Fruit fly (Drosophila melanogaster): ENCODE data around the gene CG10853.

CG10853 gene

dm6 chr3L:3952468-3952867, 4.8 kb downstream of the CG10853 start, which contains the start of gene CG14984 (continued):
- TF ChIP-seq bbx (GFP tag; IDR thresholded peaks at IDR 0.05; ENCODE audit: partially characterized antibody) (no peak), ems (GFP tag; optimal IDR thresholded peaks at IDR 0.05) (peak; percentile 57), CG14860 (GFP tag; IDR thresholded peaks at IDR 0.05; ENCODE audit: partially characterized antibody) (no peak), CG10267 (tag; optimal IDR thresholded peaks at IDR 0.05) (peak; percentile 18), dmrt99B (tag; optimal IDR thresholded peaks at IDR 0.05) (peak; percentile 28), cas (GFP tag; IDR thresholded peaks at IDR 0.05) (0 out of 2 replicates have a peak, but pooled peaks have one; percentile 27), fd102C (GFP tag; optimal IDR thresholded peaks at IDR 0.05) (no peak), Hsf (GFP tag; optimal IDR thresholded peaks at IDR 0.05) (peak; percentile 13), Nf-YA (GFP tag; IDR thresholded peaks at IDR 0.05) (no peak), Side (GFP tag; optimal IDR thresholded peaks at IDR 0.05) (peak; percentile 10), yki (optimal IDR thresholded peaks at IDR 0.05) (no peak), wek (GFP tag; optimal IDR thresholded peaks at IDR 0.05) (no peak), CG11247 (GFP tag; IDR thresholded peaks at IDR 0.05) (0 out of 2 replicates have a peak, but pooled peaks have one; percentile 23), Awh (GFP tag; IDR thresholded peaks at IDR 0.05) (no peak), Fer1 (GFP tag; optimal IDR thresholded peaks at IDR 0.05) (peak; percentile 63), sens (GFP tag) (no peak), CG7372 (GFP tag; IDR thresholded peaks at IDR 0.05) (peak; percentile 51; the same call in 1 of the 2 replicates), Hand (GFP tag; optimal IDR thresholded peaks at IDR 0.05) (no peak), Neu2 (GFP tag; optimal IDR thresholded peaks at IDR 0.05; ENCODE audit: borderline replicate concordance) (no peak), CG2120 (GFP tag; optimal IDR thresholded peaks at IDR 0.05) (peak; percentile 71), CG10462 (GFP tag; optimal IDR thresholded peaks at IDR 0.05) (no peak), CG18262 (tag; optimal IDR thresholded peaks at IDR 0.05) (no peak), CG12942 (GFP tag; optimal IDR thresholded peaks at IDR 0.05) (no peak), NK7.1 (GFP tag; optimal IDR thresholded peaks at IDR 0.05) (no peak), chn (GFP tag; optimal IDR thresholded peaks at IDR 0.05) (no peak), hth (optimal IDR thresholded peaks at IDR 0.05) (no peak), emc (GFP tag; optimal IDR thresholded peaks at IDR 0.05) (no peak), aop (GFP tag; IDR thresholded peaks at IDR 0.05) (no peak), CG9797 (GFP tag; optimal IDR thresholded peaks at IDR 0.05) (no peak), CG1832 (GFP tag; optimal IDR thresholded peaks at IDR 0.05) (no peak), HLH4C (GFP tag; IDR thresholded peaks at IDR 0.05; ENCODE audit: partially characterized antibody) (no peak), pzg (GFP tag; optimal IDR thresholded peaks at IDR 0.05) (no peak), ERR (GFP tag; optimal IDR thresholded peaks at IDR 0.05) (peak; percentile 1), pita (GFP tag; optimal IDR thresholded peaks at IDR 0.05) (no peak), gt (GFP tag; IDR thresholded peaks at IDR 0.05) (no peak), Dad (GFP tag; optimal IDR thresholded peaks at IDR 0.05) (peak; percentile 45), bcd (GFP tag; optimal IDR thresholded peaks at IDR 0.05) (peak; percentile 62), CG7786 (GFP tag; optimal IDR thresholded peaks at IDR 0.05) (peak; percentile 23), hkb (optimal IDR thresholded peaks at IDR 0.05) (no peak), hkb (GFP tag; IDR thresholded peaks at IDR 0.05) (peak; percentile 30; the same call in 1 of the 2 replicates), CG30431 (GFP tag; optimal IDR thresholded peaks at IDR 0.05) (no peak), crp (GFP tag; optimal IDR thresholded peaks at IDR 0.05) (no peak), CG4617 (GFP tag; optimal IDR thresholded peaks at IDR 0.05; ENCODE audit: borderline replicate concordance) (no peak), ttk (GFP tag; IDR thresholded peaks at IDR 0.05) (no peak), CG18476 (GFP tag; optimal IDR thresholded peaks at IDR 0.05) (peak; percentile 29), Poxn (GFP tag; IDR thresholded peaks at IDR 0.05) (no peak), CHES-1-like (GFP tag; optimal IDR thresholded peaks at IDR 0.05) (no peak), salm (tag; optimal IDR thresholded peaks at IDR 0.05) (no peak), CTCF (GFP tag; optimal IDR thresholded peaks at IDR 0.05) (no peak), Abd-B (GFP tag; optimal IDR thresholded peaks at IDR 0.05) (no peak), CG1529 (GFP tag; optimal IDR thresholded peaks at IDR 0.05) (no peak), chinmo (GFP tag; IDR thresholded peaks at IDR 0.05; ENCODE audit: partially characterized antibody) (no peak), CG34376 (GFP tag; optimal IDR thresholded peaks at IDR 0.05) (peak; percentile 5)
